Worm (Caenorhabditis elegans): ENCODE measurements around the gene ndx-3.
"Not testable (repeated sequence)": the region's sequence is repeated elsewhere in the genome, so short reads cannot be mapped to it uniquely, and the experiment has no call there.

Gene ndx-3

DNA sequence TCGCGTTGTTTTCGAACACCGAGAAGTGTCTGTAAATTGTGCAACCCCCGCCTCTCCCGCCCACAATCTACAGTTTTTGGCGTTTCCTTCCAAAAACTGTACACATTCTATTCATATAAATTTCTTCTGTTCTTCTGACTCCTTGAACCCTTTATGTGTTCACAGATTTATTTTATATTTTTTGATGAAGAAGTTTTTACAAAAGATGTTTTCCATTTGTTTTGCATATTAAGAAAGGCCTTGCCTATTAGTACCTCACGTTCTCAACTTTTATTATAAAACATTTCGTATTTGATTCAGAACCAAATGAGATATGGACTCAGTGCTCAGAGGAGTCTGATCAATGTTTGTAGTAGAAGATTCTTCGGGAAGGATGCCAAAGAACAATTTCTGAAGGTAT, at the start of gene ndx-3:
Gene ndx-3 (plus strand): TSS at position 301 of the 400 bp plus-strand sequence.
- TF ChIP-seq hmbx-1 (tag; optimal IDR thresholded peaks at IDR 0.05) (no peak), hmg-4 (GFP tag; optimal IDR thresholded peaks at IDR 0.05) (no peak), tra-4 (tag; optimal IDR thresholded peaks at IDR 0.05) (no peak), scrt-1 (GFP tag; IDR thresholded peaks at IDR 0.05) (no peak), tbx-11 (GFP tag; IDR thresholded peaks at IDR 0.05) (no peak), tbx-37 (GFP tag; conservative IDR thresholded peaks at IDR 0.05) (no peak), pes-1 (GFP tag; IDR thresholded peaks at IDR 0.05) (no peak)

DNA sequence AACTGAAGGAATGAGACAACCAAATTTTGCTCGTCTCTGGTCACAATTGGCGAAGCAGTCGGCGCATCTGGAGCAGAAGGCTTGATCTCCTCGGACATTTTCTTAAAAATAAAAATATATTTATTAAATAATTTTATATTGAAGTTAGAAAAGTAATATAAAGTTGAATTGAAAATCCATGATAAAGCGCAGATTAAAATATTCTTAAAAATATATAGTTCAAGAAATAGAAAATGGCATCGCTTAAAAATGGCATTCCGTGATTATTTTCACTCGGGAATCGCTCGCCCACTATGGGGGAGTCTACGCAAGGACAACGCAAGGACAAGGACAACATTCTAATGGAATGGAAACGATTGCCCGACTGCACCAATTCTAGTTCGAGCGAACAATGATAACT, 49.7 kb upstream of the ndx-3 start, which contains the start of gene sgt-1:
Gene sgt-1 (minus strand): TSS at position 101 of the 400 bp plus-strand sequence.
- TF ChIP-seq ceh-13 (GFP tag; optimal IDR thresholded peaks at IDR 0.05); sea-1 (GFP tag; conservative IDR thresholded peaks at IDR 0.05); scrt-1 (GFP tag; IDR thresholded peaks at IDR 0.05): not testable (repeated sequence)

DNA sequence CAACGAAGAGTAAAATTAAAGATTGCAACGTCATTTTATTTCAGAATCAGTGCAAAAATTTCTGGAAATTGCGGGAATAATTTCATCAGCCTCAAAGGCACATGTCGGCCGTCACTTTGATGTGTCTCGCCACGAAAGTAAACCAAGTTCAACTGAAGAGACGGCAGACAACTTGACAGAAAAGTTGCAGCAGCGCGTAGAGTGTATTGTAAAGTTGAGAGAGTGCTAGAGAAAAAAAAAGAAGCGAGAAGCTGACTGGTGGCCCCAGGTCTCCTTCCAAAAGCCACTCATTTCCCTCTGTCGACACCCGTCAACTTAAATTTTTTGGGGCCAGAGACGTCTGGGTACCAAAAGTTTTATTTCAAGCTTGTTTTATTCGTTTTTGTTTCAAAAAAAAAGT, 49.1 kb upstream of the ndx-3 start:
- TF ChIP-seq F13C5.2 (tag; optimal IDR thresholded peaks at IDR 0.05) (peak; percentile 3), ceh-13 (GFP tag; optimal IDR thresholded peaks at IDR 0.05) (no peak)

ce11 chrII:4904778-4905177, 48.6 kb upstream of the ndx-3 start, which contains the start of gene btbd-10:
btbd-10 (plus strand) TSS chrII:4905008.
- TF ChIP-seq tbx-11 (GFP tag; IDR thresholded peaks at IDR 0.05) (no peak), tra-4 (tag; optimal IDR thresholded peaks at IDR 0.05) (no peak), ceh-36 (tag; optimal IDR thresholded peaks at IDR 0.05) (no peak), F13C5.2 (tag; optimal IDR thresholded peaks at IDR 0.05) (no peak), hmbx-1 (tag; optimal IDR thresholded peaks at IDR 0.05) (no peak), sea-1 (GFP tag; conservative IDR thresholded peaks at IDR 0.05) (no peak), aly-1 (tag; optimal IDR thresholded peaks at IDR 0.05) (no peak), ceh-13 (GFP tag; optimal IDR thresholded peaks at IDR 0.05) (no peak), pes-1 (GFP tag; IDR thresholded peaks at IDR 0.05) (no peak)

ce11 chrII:4905331-4905730, 48.1 kb upstream of the ndx-3 start:
- TF ChIP-seq F13C5.2 (tag; optimal IDR thresholded peaks at IDR 0.05) (no peak), hnd-1 (tag; optimal IDR thresholded peaks at IDR 0.05) (no peak), ceh-36 (tag; optimal IDR thresholded peaks at IDR 0.05) (no peak), ceh-13 (GFP tag; optimal IDR thresholded peaks at IDR 0.05) (no peak), flt-1 (GFP tag; IDR thresholded peaks at IDR 0.05) (no peak), B0310.2 (tag; optimal IDR thresholded peaks at IDR 0.05) (no peak), pes-1 (GFP tag; IDR thresholded peaks at IDR 0.05) (no peak), hmbx-1 (tag; optimal IDR thresholded peaks at IDR 0.05) (no peak), scrt-1 (GFP tag; IDR thresholded peaks at IDR 0.05) (no peak), ama-1 (optimal IDR thresholded peaks at IDR 0.05) (no peak), hmg-4 (GFP tag; optimal IDR thresholded peaks at IDR 0.05) (no peak), tbx-11 (GFP tag; IDR thresholded peaks at IDR 0.05) (no peak), aly-1 (tag; optimal IDR thresholded peaks at IDR 0.05) (no peak), tra-4 (tag; optimal IDR thresholded peaks at IDR 0.05) (no peak), ets-7 (tag; optimal IDR thresholded peaks at IDR 0.05) (no peak), tbx-37 (GFP tag; conservative IDR thresholded peaks at IDR 0.05) (no peak), sea-1 (GFP tag; conservative IDR thresholded peaks at IDR 0.05) (no peak)

DNA sequence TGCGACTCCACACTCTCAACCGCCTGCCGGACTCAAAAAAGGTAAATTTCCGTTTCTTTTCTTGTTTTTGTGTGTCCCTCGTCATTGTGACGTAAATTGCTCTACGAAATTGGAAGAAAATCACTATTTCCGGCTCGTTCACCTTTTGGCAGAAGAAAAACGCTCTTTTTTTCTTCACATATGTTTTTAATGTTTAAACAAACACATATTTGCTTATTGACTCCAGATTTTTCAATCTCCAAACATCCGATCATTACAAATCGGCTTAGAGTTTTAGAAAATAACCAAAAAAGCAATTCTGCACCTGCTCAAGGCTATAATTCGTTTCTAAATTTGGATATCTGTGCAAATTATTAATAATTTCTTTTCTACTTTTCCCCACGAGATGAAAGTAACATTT, 47.5 kb upstream of the ndx-3 start:
- TF ChIP-seq hmbx-1 (tag; optimal IDR thresholded peaks at IDR 0.05) (no peak), pes-1 (GFP tag; IDR thresholded peaks at IDR 0.05) (no peak), F13C5.2 (tag; optimal IDR thresholded peaks at IDR 0.05) (no peak), B0310.2 (tag; optimal IDR thresholded peaks at IDR 0.05) (no peak)

DNA sequence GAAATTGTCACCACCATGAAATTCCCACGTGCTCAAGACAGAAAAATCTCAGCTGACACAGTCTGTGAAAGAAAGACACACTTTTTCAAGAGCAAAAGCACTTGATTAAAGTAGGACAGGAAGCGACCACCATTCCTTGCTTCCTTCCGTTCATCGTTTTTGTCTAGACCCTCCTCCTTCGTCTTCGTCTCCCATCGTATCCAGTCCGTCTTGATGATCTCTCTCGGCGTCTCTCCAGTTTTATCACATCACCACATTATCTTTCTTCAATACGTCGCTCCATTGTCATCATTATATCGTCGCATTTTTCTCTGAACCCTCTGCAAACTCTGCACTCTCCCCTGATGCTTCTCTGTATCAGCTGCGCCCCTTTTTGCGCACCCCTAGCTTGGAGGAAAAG, 45.2 kb upstream of the ndx-3 start:
- no peak for TF ChIP-seq tbx-37 (GFP tag; conservative IDR thresholded peaks at IDR 0.05)
- no peak for TF ChIP-seq sea-1 (GFP tag; conservative IDR thresholded peaks at IDR 0.05)
- TF ChIP-seq F13C5.2 (tag; optimal IDR thresholded peaks at IDR 0.05) = no peak
- TF ChIP-seq hmg-4 (GFP tag; optimal IDR thresholded peaks at IDR 0.05) = no peak
- no peak for TF ChIP-seq tra-4 (tag; optimal IDR thresholded peaks at IDR 0.05)
- TF ChIP-seq pes-1 (GFP tag; IDR thresholded peaks at IDR 0.05) = no peak
- TF ChIP-seq ceh-36 (tag; optimal IDR thresholded peaks at IDR 0.05) = no peak
- TF ChIP-seq scrt-1 (GFP tag; IDR thresholded peaks at IDR 0.05) = no peak
- no peak for TF ChIP-seq tbx-11 (GFP tag; IDR thresholded peaks at IDR 0.05)
- TF ChIP-seq hnd-1 (tag; optimal IDR thresholded peaks at IDR 0.05) = no peak
- no peak for TF ChIP-seq hmbx-1 (tag; optimal IDR thresholded peaks at IDR 0.05)
- TF ChIP-seq B0310.2 (tag; optimal IDR thresholded peaks at IDR 0.05) = no peak
- TF ChIP-seq ama-1 (optimal IDR thresholded peaks at IDR 0.05) = no peak
- no peak for TF ChIP-seq ets-7 (tag; optimal IDR thresholded peaks at IDR 0.05)
- no peak for TF ChIP-seq aly-1 (tag; optimal IDR thresholded peaks at IDR 0.05)
- TF ChIP-seq flt-1 (GFP tag; IDR thresholded peaks at IDR 0.05) = no peak
- no peak for TF ChIP-seq ceh-13 (GFP tag; optimal IDR thresholded peaks at IDR 0.05)

ce11 chrII:4914214-4914613, 39.2 kb upstream of the ndx-3 start, which contains the start of gene R05F9.11:
R05F9.11 (minus strand) TSS chrII:4914218.
- TF ChIP-seq flt-1 (GFP tag; IDR thresholded peaks at IDR 0.05) (no peak), ets-7 (tag; optimal IDR thresholded peaks at IDR 0.05) (no peak), tra-4 (tag; optimal IDR thresholded peaks at IDR 0.05) (no peak), tbx-37 (GFP tag; conservative IDR thresholded peaks at IDR 0.05) (no peak), pes-1 (GFP tag; IDR thresholded peaks at IDR 0.05) (no peak), hmbx-1 (tag; optimal IDR thresholded peaks at IDR 0.05) (no peak)

DNA sequence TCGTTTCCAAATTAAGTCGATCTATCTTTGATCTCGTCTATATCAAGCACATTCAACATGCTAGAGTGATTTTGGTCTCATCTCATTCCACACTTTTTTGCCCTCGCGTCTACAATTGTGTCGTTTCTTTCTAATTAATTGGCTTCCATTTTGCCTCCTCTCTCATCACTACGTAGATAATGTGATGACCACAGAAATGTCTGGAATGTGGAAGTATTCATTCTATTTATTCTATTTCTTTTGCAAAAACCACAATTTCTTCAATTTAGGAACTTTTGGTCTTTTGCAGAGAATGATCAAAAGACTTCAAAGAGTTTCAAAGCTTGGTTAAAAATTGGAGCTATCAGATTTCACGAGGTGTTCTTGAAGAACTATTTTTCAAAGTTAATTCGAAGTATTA, 37.8 kb upstream of the ndx-3 start:
- TF ChIP-seq sea-1 (GFP tag; conservative IDR thresholded peaks at IDR 0.05) = no peak
- TF ChIP-seq hnd-1 (tag; optimal IDR thresholded peaks at IDR 0.05) = no peak
- TF ChIP-seq hmbx-1 (tag; optimal IDR thresholded peaks at IDR 0.05) = no peak
- TF ChIP-seq ceh-36 (tag; optimal IDR thresholded peaks at IDR 0.05) = no peak
- no peak for TF ChIP-seq aly-1 (tag; optimal IDR thresholded peaks at IDR 0.05)
- no peak for TF ChIP-seq tbx-11 (GFP tag; IDR thresholded peaks at IDR 0.05)
- no peak for TF ChIP-seq ama-1 (optimal IDR thresholded peaks at IDR 0.05)
- no peak for TF ChIP-seq tbx-37 (GFP tag; conservative IDR thresholded peaks at IDR 0.05)
- TF ChIP-seq F13C5.2 (tag; optimal IDR thresholded peaks at IDR 0.05) = no peak
- TF ChIP-seq hmg-4 (GFP tag; optimal IDR thresholded peaks at IDR 0.05) = no peak
- no peak for TF ChIP-seq ets-7 (tag; optimal IDR thresholded peaks at IDR 0.05)
- TF ChIP-seq B0310.2 (tag; optimal IDR thresholded peaks at IDR 0.05) = no peak
